Worm (Caenorhabditis elegans): Measurements from ENCODE around the gene igcm-4.

The igcm-4 gene

DNA sequence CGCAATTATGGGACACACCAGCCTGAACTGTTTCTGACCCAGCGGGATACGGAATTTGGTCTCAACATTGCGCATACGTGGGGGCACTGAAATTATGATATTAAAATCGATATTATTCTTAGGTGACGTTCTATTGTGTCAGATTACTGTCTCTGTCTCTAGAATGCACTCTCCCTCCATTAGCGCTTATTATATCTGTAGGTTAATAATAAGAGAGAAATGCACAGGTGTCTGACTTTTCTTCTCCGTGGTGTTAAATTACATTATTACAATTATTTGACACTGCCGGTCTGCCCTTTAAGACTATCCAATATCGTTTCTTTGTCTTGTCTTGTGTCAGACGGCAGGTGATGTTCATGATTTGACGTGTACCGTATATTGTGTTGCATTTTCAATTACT lies 3.5 kb downstream of the igcm-4 start:
- TF ChIP-seq aha-1 (tag; optimal IDR thresholded peaks at IDR 0.05) (no peak), lin-14 (GFP tag; optimal IDR thresholded peaks at IDR 0.05) (no peak), ztf-11 (tag; optimal IDR thresholded peaks at IDR 0.05) (no peak), nhr-77 (tag; optimal IDR thresholded peaks at IDR 0.05) (no peak), snpc-4 (tag; optimal IDR thresholded peaks at IDR 0.05) (no peak), C34B4.2 (tag; optimal IDR thresholded peaks at IDR 0.05) (no peak), pag-3 (tag; optimal IDR thresholded peaks at IDR 0.05; ENCODE audit: borderline replicate concordance, insufficient read depth) (no peak), lin-35 (GFP tag; optimal IDR thresholded peaks at IDR 0.05) (no peak), nhr-28 (tag; optimal IDR thresholded peaks at IDR 0.05) (no peak), hlh-4 (tag; optimal IDR thresholded peaks at IDR 0.05) (no peak), ceh-90 (tag; optimal IDR thresholded peaks at IDR 0.05) (no peak), nhr-90 (tag; optimal IDR thresholded peaks at IDR 0.05; ENCODE audit: poor library complexity) (no peak), pqm-1 (tag; optimal IDR thresholded peaks at IDR 0.05) (no peak), nhr-47 (tag; optimal IDR thresholded peaks at IDR 0.05) (no peak), nhr-20 (tag; optimal IDR thresholded peaks at IDR 0.05) (no peak)

DNA sequence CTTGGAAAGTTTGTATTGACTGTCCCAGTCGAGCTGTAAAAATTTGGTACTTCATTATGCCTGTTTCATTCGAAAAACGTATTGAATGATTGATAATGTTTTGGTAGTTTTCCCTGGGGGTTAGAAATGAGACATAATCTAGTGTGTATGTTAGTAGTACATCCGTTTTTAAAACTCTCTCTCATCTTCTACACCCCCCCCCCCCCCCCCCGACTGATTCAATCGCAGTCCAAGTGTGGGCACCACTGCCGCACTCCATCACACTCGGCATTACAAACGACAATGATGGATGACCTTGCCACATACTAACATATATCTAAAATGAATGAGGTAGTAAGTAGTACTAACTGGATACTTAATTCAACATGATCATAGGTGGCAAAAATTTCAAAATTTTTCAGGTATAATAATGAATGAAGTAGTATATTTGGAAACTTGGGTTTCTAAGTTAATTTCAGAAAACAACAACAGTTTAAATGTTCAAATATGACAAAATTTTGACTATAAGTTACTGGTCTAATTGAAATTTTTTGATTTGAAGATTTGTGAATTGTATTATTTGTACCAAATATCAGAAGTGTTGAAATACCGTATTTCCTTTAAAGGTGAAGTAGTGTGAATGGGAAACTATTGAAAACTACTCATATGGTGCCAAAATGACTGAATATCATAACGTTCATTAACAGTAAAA lies 4.6 kb downstream of the igcm-4 start:
- peak; percentile 70 for TF ChIP-seq nhr-85 (tag)
- TF ChIP-seq lin-35 (GFP tag; optimal IDR thresholded peaks at IDR 0.05) = no peak
- peak; percentile 4 for TF ChIP-seq lin-39 (tag; optimal IDR thresholded peaks at IDR 0.05)
- TF ChIP-seq elt-2 (tag; optimal IDR thresholded peaks at IDR 0.05) = no peak
- no peak for TF ChIP-seq snu-23 (GFP tag; optimal IDR thresholded peaks at IDR 0.05)
- no peak for TF ChIP-seq efl-1 (optimal IDR thresholded peaks at IDR 0.05)
- TF ChIP-seq efl-1 (GFP tag; optimal IDR thresholded peaks at IDR 0.05 in 1 of 2) = peak in 1 of 2 experiments; percentile 33
- TF ChIP-seq ces-1 (GFP tag; optimal IDR thresholded peaks at IDR 0.05) = no peak
- peak; percentile 21 for TF ChIP-seq mep-1 (tag; optimal IDR thresholded peaks at IDR 0.05)
- TF ChIP-seq lin-14 (GFP tag; optimal IDR thresholded peaks at IDR 0.05) = peak; percentile 68

DNA sequence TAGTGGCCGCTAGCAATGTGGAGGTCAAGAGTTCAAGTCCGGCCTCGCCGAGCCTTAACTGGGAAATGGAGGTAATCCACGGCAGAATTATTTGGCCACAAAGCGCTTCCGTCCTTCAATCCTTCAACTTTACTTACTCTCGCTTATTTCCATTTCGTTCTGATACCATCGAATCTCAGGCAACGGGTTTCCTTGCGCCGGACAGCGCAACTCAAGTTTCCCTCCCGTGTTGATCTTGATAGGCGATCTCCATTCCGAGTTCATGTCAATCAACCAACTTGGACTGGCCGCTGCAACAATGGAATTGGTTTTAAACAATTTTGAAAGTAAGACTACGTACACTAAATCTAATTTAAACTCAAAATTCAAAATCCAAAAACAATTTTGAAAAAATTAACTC lies 5.3 kb downstream of the igcm-4 start:
- TF ChIP-seq nhr-85 (tag) = peak; percentile 46
- no peak for TF ChIP-seq nhr-76 (tag; optimal IDR thresholded peaks at IDR 0.05)
- no peak for TF ChIP-seq nhr-11 (tag; optimal IDR thresholded peaks at IDR 0.05)
- TF ChIP-seq nhr-71 (tag; optimal IDR thresholded peaks at IDR 0.05) = no peak
- peak; percentile 84 for TF ChIP-seq blmp-1 (tag; optimal IDR thresholded peaks at IDR 0.05)

DNA sequence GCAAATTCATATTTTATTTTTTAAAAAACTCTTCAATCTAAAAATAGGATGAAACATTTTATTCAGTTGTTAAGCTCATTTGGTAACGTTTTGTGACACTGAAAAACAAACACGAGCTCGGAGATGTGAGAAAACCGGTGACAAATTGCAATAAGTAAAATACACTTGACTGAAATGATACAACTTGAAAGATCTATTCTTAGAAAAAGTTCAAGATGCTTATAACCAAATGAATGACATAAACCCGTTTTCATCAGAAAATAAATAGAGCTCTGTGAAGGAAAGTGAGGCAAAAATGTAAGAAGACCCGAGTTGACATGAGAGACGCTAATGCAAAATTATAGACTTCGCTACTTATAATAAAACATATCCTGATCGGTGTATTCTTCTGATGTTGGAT lies 6.8 kb downstream of the igcm-4 start, which contains the start of gene smex-2:
Gene smex-2 (minus strand): TSS at position 101 of the 400 bp plus-strand sequence.
- no peak for TF ChIP-seq nhr-12 (tag; optimal IDR thresholded peaks at IDR 0.05)
- no peak for TF ChIP-seq sptf-1 (tag; optimal IDR thresholded peaks at IDR 0.05)
- no peak for TF ChIP-seq lir-3 (tag; optimal IDR thresholded peaks at IDR 0.05; ENCODE audit: poor library complexity)
- no peak for TF ChIP-seq sup-37 (GFP tag; optimal IDR thresholded peaks at IDR 0.05)
- no peak for TF ChIP-seq ceh-88 (GFP tag; IDR thresholded peaks at IDR 0.05)
- TF ChIP-seq ceh-63 (GFP tag; optimal IDR thresholded peaks at IDR 0.05) = no peak
- TF ChIP-seq C16A3.4 (tag; optimal IDR thresholded peaks at IDR 0.05) = no peak
- no peak for TF ChIP-seq dsc-1 (tag; optimal IDR thresholded peaks at IDR 0.05)
- no peak for TF ChIP-seq zag-1 (tag; optimal IDR thresholded peaks at IDR 0.05)
- no peak for TF ChIP-seq vab-15 (tag; optimal IDR thresholded peaks at IDR 0.05)
- TF ChIP-seq tbx-2 (tag; optimal IDR thresholded peaks at IDR 0.05) = no peak
